Worm (Caenorhabditis elegans) whole organism, L1 larva: ENCODE results near the gene F46F2.5.
A peak's percentile ranks its signal among the peaks of the same experiment; 100 is the strongest.

Source experiments
- C04F5.9 ChIP-seq: sonication (generic microtip); optimal IDR thresholded peaks from 2 replicates; lab custom pipeline; 2016; ENCODE audit warnings: missing genetic modification characterization, missing compliant biosample characterization
- aly-2 ChIP-seq: fragments of 150-350 bp; optimal IDR thresholded peaks from 2 replicates; lab custom pipeline; 2014; ENCODE audit warnings: missing biosample characterization, missing genetic modification characterization
- ama-1 ChIP-seq: fragments of 150-350 bp; optimal IDR thresholded peaks from 2 replicates; lab custom pipeline; 2014
- ceh-63 ChIP-seq: fragments of 200-800 bp; sonication (Bioruptor generic); optimal IDR thresholded peaks from 2 replicates; lab custom pipeline; 2018; ENCODE audit warnings: mild to moderate bottlenecking, missing genetic modification characterization, missing compliant biosample characterization
- ceh-82 ChIP-seq, 3 experiments: fragments of 150-350 bp in 1 of 3; sonication (generic microtip) in 2 of 3; optimal IDR thresholded peaks; 2 replicates each; lab custom pipeline; 2014 to 2017; ENCODE audit warnings: missing biosample characterization in 3 of 3, missing genetic modification characterization in 3 of 3
- ces-1 ChIP-seq: fragments of 150-350 bp; optimal IDR thresholded peaks from 2 replicates; lab custom pipeline; 2014; ENCODE audit warnings: missing biosample characterization, missing genetic modification reagents, missing genetic modification characterization
- dpl-1 ChIP-seq, 3 experiments: fragments of 150-350 bp in 2 of 3; sonication (generic microtip) in 1 of 3; optimal IDR thresholded peaks; 2 replicates each; lab custom pipeline; 2014 to 2017; ENCODE audit warnings: missing biosample characterization in 3 of 3, missing genetic modification characterization in 3 of 3, missing genetic modification reagents in 3 of 3
- efl-1 ChIP-seq, 4 experiments: fragments of 150-350 bp; optimal IDR thresholded peaks in 3 of 4; peaks in 1 of 4; 1 replicate in 1 of 4; 2 replicates in 3 of 4; lab custom pipeline; 2014; ENCODE audit warnings: missing biosample characterization in 2 of 4, missing genetic modification characterization in 2 of 4, missing genetic modification reagents in 2 of 4
- egl-27 ChIP-seq, 2 experiments: fragments of 150-350 bp in 1 of 2; sonication (generic microtip); optimal IDR thresholded peaks; 3 replicates each; lab custom pipeline; 2017 to 2018; ENCODE audit warnings: missing biosample characterization in 2 of 2, missing genetic modification characterization in 2 of 2, missing genetic modification reagents in 2 of 2
- elt-2 ChIP-seq: sonication (generic microtip); optimal IDR thresholded peaks from 2 replicates; lab custom pipeline; 2016; ENCODE audit warnings: missing genetic modification characterization, mild to moderate bottlenecking, inconsistent platforms, missing compliant biosample characterization, missing genetic modification reagents
- elt-3 ChIP-seq, 6 experiments: fragments of 150-350 bp in 1 of 6; sonication (generic microtip); optimal IDR thresholded peaks; 2 replicates each; lab custom pipeline; 2017 to 2018; ENCODE audit warnings: missing biosample characterization in 6 of 6, missing genetic modification characterization in 6 of 6, inconsistent platforms in 1 of 6
- ets-5 ChIP-seq: fragments of 200-800 bp; sonication (Bioruptor generic); IDR thresholded peaks from 2 replicates; pipeline ENCODE4 v1.3.6; 2022; ENCODE audit warnings: missing genetic modification characterization, missing compliant biosample characterization
- fkh-10 ChIP-seq: sonication (generic microtip); optimal IDR thresholded peaks from 2 replicates; lab custom pipeline; 2017; ENCODE audit warnings: missing biosample characterization, missing genetic modification reagents, missing genetic modification characterization
- fkh-4 ChIP-seq: sonication (generic microtip); optimal IDR thresholded peaks from 2 replicates; lab custom pipeline; 2016; ENCODE audit warnings: missing compliant biosample characterization, missing genetic modification characterization, borderline replicate concordance
- hlh-4 ChIP-seq: sonication (generic microtip); optimal IDR thresholded peaks from 2 replicates; lab custom pipeline; 2016; ENCODE audit warnings: mild to moderate bottlenecking, missing genetic modification characterization, missing compliant biosample characterization
- jun-1 ChIP-seq: fragments of 150-350 bp; optimal IDR thresholded peaks from 2 replicates; lab custom pipeline; 2014; ENCODE audit warnings: missing biosample characterization, missing genetic modification reagents, missing genetic modification characterization
- lin-13 ChIP-seq: fragments of 150-350 bp; optimal IDR thresholded peaks from 2 replicates; lab custom pipeline; 2014; ENCODE audit warnings: missing biosample characterization, missing genetic modification reagents, missing genetic modification characterization
- lin-14 ChIP-seq: fragments of 200-800 bp; sonication (Bioruptor generic); optimal IDR thresholded peaks from 2 replicates; lab custom pipeline; 2018; ENCODE audit warnings: mild to moderate bottlenecking, missing genetic modification characterization, moderate library complexity, missing compliant biosample characterization
- lin-15B ChIP-seq: fragments of 150-350 bp; sonication (generic microtip); optimal IDR thresholded peaks from 3 replicates; lab custom pipeline; 2014; ENCODE audit warnings: missing biosample characterization, missing genetic modification characterization
- lin-35 ChIP-seq, 2 experiments: fragments of 150-350 bp; optimal IDR thresholded peaks; 2 replicates each; lab custom pipeline; 2014; ENCODE audit warnings: missing biosample characterization in 2 of 2, missing genetic modification characterization in 2 of 2, missing genetic modification reagents in 2 of 2
- mdl-1 ChIP-seq, 2 experiments: fragments of 150-350 bp; optimal IDR thresholded peaks; 2 replicates each; lab custom pipeline; 2014 to 2017; ENCODE audit warnings: missing biosample characterization in 2 of 2, missing genetic modification characterization in 2 of 2, inconsistent platforms in 1 of 2
- mef-2 ChIP-seq: fragments of 150-350 bp; optimal IDR thresholded peaks from 2 replicates; lab custom pipeline; 2014; ENCODE audit warnings: missing biosample characterization, missing genetic modification characterization
- nhr-11 ChIP-seq: fragments of 150-350 bp; optimal IDR thresholded peaks from 2 replicates; lab custom pipeline; 2014; ENCODE audit warnings: missing biosample characterization, missing genetic modification characterization
- nhr-12 ChIP-seq: sonication (generic microtip); optimal IDR thresholded peaks from 2 replicates; lab custom pipeline; 2017; ENCODE audit warnings: missing biosample characterization, missing genetic modification characterization
- nhr-19 ChIP-seq: fragments of 200-800 bp; sonication (Bioruptor generic); conservative IDR thresholded peaks from 2 replicates; pipeline ENCODE4 v1.3.6; 2022; ENCODE audit warnings: missing genetic modification characterization, missing compliant biosample characterization
- nhr-20 ChIP-seq: sonication (generic microtip); optimal IDR thresholded peaks from 2 replicates; lab custom pipeline; 2016; ENCODE audit warnings: mild to moderate bottlenecking, missing genetic modification characterization, missing compliant biosample characterization
- nhr-71 ChIP-seq: sonication (generic microtip); optimal IDR thresholded peaks from 2 replicates; lab custom pipeline; 2016; ENCODE audit warnings: mild to moderate bottlenecking, missing genetic modification characterization, moderate library complexity, missing compliant biosample characterization
- nhr-84 ChIP-seq: sonication (generic microtip); optimal IDR thresholded peaks from 2 replicates; lab custom pipeline; 2017; ENCODE audit warnings: missing biosample characterization, missing genetic modification characterization
- nhr-90 ChIP-seq: sonication (generic microtip); optimal IDR thresholded peaks from 2 replicates; lab custom pipeline; 2016; ENCODE audit warnings: mild to moderate bottlenecking, missing genetic modification characterization, missing compliant biosample characterization; ENCODE audit not compliant: poor library complexity
- rnt-1 ChIP-seq: sonication (generic microtip); optimal IDR thresholded peaks from 2 replicates; lab custom pipeline; 2016; ENCODE audit warnings: mild to moderate bottlenecking, missing genetic modification characterization, moderate library complexity, missing compliant biosample characterization
- sup-37 ChIP-seq: fragments of 200-800 bp; sonication (Bioruptor generic); optimal IDR thresholded peaks from 2 replicates; lab custom pipeline; 2018; ENCODE audit warnings: mild to moderate bottlenecking, missing genetic modification characterization, missing compliant biosample characterization
- tbx-2 ChIP-seq: sonication (generic microtip); optimal IDR thresholded peaks from 2 replicates; lab custom pipeline; 2016; ENCODE audit warnings: missing genetic modification characterization, missing compliant biosample characterization
- unc-30 ChIP-seq: sonication (generic microtip); optimal IDR thresholded peaks from 2 replicates; lab custom pipeline; 2017; ENCODE audit warnings: missing biosample characterization, missing genetic modification characterization
- unc-62 ChIP-seq: fragments of 150-350 bp; optimal IDR thresholded peaks from 2 replicates; lab custom pipeline; 2014; ENCODE audit warnings: missing biosample characterization, missing genetic modification reagents, missing genetic modification characterization
- unc-86 ChIP-seq: sonication (generic microtip); optimal IDR thresholded peaks from 2 replicates; lab custom pipeline; 2016; ENCODE audit warnings: missing genetic modification characterization, missing compliant biosample characterization
- unc-98 ChIP-seq: fragments of 200-800 bp; sonication (Bioruptor generic); IDR thresholded peaks from 2 replicates; pipeline ENCODE4 v1.3.6; 2022; ENCODE audit warnings: missing genetic modification characterization, missing compliant biosample characterization
- xbp-1 ChIP-seq: sonication (generic microtip); optimal IDR thresholded peaks from 2 replicates; lab custom pipeline; 2016; ENCODE audit warnings: missing genetic modification characterization, missing compliant biosample characterization

The F46F2.5 gene

DNA sequence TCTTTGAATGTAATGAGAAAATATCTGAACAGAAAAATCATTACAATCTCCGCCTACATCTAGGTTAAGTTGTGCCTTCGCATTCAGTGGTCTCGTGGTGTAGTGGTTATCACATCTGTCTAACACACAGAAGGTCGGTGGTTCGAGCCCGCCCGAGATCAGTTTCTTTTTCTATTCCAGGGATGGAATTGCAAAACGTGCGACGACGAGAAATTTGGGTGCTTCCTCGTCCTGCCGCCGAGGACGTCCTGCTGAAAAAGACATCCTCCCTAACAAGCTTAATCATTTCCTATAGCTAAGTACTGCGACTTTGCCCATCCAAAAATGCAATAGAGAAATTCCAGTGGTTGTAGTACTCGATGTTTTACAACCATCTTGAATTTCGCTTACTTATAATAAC is 26.5 kb upstream of the F46F2.5 start (continued):
- peak; percentile 28; the same call in 1 of the 2 replicates for TF ChIP-seq nhr-19 (GFP tag; lab: Robert Waterston, UW)
- TF ChIP-seq nhr-11 (tag; lab: Kevin White, UChicago) = no peak
- TF ChIP-seq nhr-71 (tag; lab: Kevin White, UChicago) = peak; percentile 53
- TF ChIP-seq ama-1 (lab: Kevin White, UChicago) = no peak
- no peak for TF ChIP-seq fkh-4
- no peak for TF ChIP-seq ceh-82 (tag; optimal IDR thresholded peaks at IDR 0.05; lab: Kevin White, UChicago)
- no peak for TF ChIP-seq egl-27 (tag; optimal IDR thresholded peaks at IDR 0.05; lab: Kevin White, UChicago)
- TF ChIP-seq xbp-1 (tag; lab: Kevin White, UChicago) = no peak
- no peak for TF ChIP-seq nhr-12 (tag; lab: Kevin White, UChicago)
- no peak for TF ChIP-seq unc-30
- no peak for TF ChIP-seq ets-5 (GFP tag; lab: Robert Waterston, UW)
- TF ChIP-seq fkh-10 (GFP tag; lab: Kevin White, UChicago) = no peak
- no peak for TF ChIP-seq unc-62 (GFP tag; lab: Kevin White, UChicago)
- TF ChIP-seq dpl-1 (GFP tag; optimal IDR thresholded peaks at IDR 0.05; lab: Kevin White, UChicago) = no peak
- TF ChIP-seq jun-1 (tag; lab: Kevin White, UChicago) = no peak
- no peak for TF ChIP-seq ces-1
- peak in 1 of 6 experiments; percentile 38 for TF ChIP-seq elt-3 (tag; optimal IDR thresholded peaks at IDR 0.05; lab: Kevin White, UChicago)
- TF ChIP-seq rnt-1 = peak; percentile 52
- no peak for TF ChIP-seq unc-98 (GFP tag; lab: Robert Waterston, UW)
- TF ChIP-seq mdl-1 (tag; optimal IDR thresholded peaks at IDR 0.05; lab: Kevin White, UChicago) = peak in 1 of 2 experiments; percentile 28
- no peak for TF ChIP-seq unc-86 (tag; lab: Kevin White, UChicago)
- peak; percentile 50 for TF ChIP-seq nhr-20 (tag; lab: Kevin White, UChicago)
- TF ChIP-seq lin-14 (GFP tag; lab: Kevin White, UChicago) = peak; percentile 23
- no peak for TF ChIP-seq sup-37 (GFP tag; lab: Kevin White, UChicago)
- no peak for TF ChIP-seq hlh-4 (tag; lab: Kevin White, UChicago)
- TF ChIP-seq tbx-2 = no peak
- no peak for TF ChIP-seq ceh-63 (GFP tag; lab: Kevin White, UChicago)

DNA sequence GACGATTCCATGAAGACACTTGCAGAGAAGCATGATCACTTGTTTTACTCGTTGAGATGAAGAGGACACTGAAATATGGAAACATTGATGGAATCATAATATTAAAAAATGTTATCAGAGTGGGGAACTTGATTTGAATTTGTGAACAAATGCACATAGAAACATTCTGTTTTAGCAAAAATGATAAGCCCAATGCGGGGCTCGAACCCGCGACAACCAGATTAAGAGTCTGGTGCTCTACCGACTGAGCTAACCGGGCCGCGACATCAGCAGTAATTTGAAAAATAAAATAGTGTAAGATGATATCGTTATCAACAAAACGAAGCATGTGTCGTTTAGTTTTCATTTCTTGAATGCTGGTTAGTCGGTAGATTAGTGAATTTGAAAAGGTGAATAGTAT is 21.4 kb upstream of the F46F2.5 start:
- TF ChIP-seq lin-35 (GFP tag; optimal IDR thresholded peaks at IDR 0.05; lab: Kevin White, UChicago) = no peak
- TF ChIP-seq efl-1 (optimal IDR thresholded peaks at IDR 0.05; lab: Kevin White, UChicago) = no peak
- TF ChIP-seq efl-1 (GFP tag; optimal IDR thresholded peaks at IDR 0.05 in 1 of 2; lab: Kevin White, UChicago) = peak in 1 of 2 experiments; percentile 67
- no peak for TF ChIP-seq C04F5.9 (tag; lab: Kevin White, UChicago)
- no peak for TF ChIP-seq lin-13 (GFP tag; lab: Kevin White, UChicago)
- no peak for TF ChIP-seq lin-15B (tag; lab: Kevin White, UChicago)
- peak; percentile 1 for TF ChIP-seq elt-2 (tag; lab: Kevin White, UChicago)

DNA sequence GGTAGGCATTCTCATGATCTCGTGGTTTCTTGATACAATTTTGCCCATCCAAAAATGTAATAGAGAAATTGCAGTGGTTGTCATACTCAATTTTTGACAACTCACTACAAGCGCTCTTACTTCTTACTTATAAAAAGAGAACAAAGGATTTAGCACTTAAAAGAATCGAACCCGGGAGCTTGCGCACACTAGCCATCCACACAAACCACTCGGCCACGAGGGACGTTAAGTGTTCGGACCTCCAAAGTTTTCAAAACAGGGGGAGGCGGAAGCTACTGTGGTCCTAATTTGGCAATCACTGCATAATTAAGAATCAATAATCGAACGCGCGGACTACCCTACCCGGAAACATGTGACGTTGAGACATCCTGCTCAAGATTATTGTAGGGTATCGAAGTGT is 19.8 kb upstream of the F46F2.5 start:
- no peak for TF ChIP-seq unc-98 (GFP tag; lab: Robert Waterston, UW)
- TF ChIP-seq sup-37 (GFP tag; lab: Kevin White, UChicago) = no peak
- TF ChIP-seq nhr-90 (tag; lab: Kevin White, UChicago) = no peak
- no peak for TF ChIP-seq dpl-1 (GFP tag; optimal IDR thresholded peaks at IDR 0.05; lab: Kevin White, UChicago)
- no peak for TF ChIP-seq nhr-84
- no peak for TF ChIP-seq elt-2 (tag; lab: Kevin White, UChicago)
- TF ChIP-seq aly-2 (tag; lab: Kevin White, UChicago) = no peak
- no peak for TF ChIP-seq xbp-1 (tag; lab: Kevin White, UChicago)
- no peak for TF ChIP-seq nhr-12 (tag; lab: Kevin White, UChicago)
- no peak for TF ChIP-seq unc-62 (GFP tag; lab: Kevin White, UChicago)
- TF ChIP-seq lin-13 (GFP tag; lab: Kevin White, UChicago) = no peak
- no peak for TF ChIP-seq fkh-4
- no peak for TF ChIP-seq C04F5.9 (tag; lab: Kevin White, UChicago)
- no peak for TF ChIP-seq mef-2 (tag; lab: Kevin White, UChicago)
- no peak for TF ChIP-seq egl-27 (tag; optimal IDR thresholded peaks at IDR 0.05; lab: Kevin White, UChicago)
